Worm (Caenorhabditis elegans) whole organism, young adult: ENCODE measurements around the gene C02B8.1.

Source experiments
- F57A8.1 ChIP-seq: fragments of 200-800 bp; sonication (Bioruptor generic); optimal IDR thresholded peaks from 2 replicates; lab custom pipeline; 2018; ENCODE audit warnings: mild to moderate bottlenecking, missing genetic modification characterization, moderate library complexity, missing compliant biosample characterization
- atf-7 ChIP-seq: sonication (generic microtip); optimal IDR thresholded peaks from 2 replicates; lab custom pipeline; 2017; ENCODE audit warnings: mild to moderate bottlenecking, missing genetic modification characterization, missing compliant biosample characterization
- athp-1 ChIP-seq: sonication (generic microtip); optimal IDR thresholded peaks from 2 replicates; lab custom pipeline; 2017; ENCODE audit warnings: mild to moderate bottlenecking, missing genetic modification characterization, missing compliant biosample characterization
- cebp-1 ChIP-seq, 2 experiments: fragments of 200-800 bp in 1 of 2; sonication (Bioruptor generic) in 1 of 2; sonication (generic microtip) in 1 of 2; IDR thresholded peaks in 1 of 2; optimal IDR thresholded peaks in 1 of 2; 2 replicates each; pipeline versions ENCODE4 v1.3.6 to Lab custom; 2017 to 2022; ENCODE audit warnings: missing compliant biosample characterization in 2 of 2, missing genetic modification characterization in 2 of 2, mild to moderate bottlenecking in 1 of 2, missing genetic modification reagents in 1 of 2, moderate library complexity in 1 of 2
- ceh-79 ChIP-seq: sonication (generic microtip); optimal IDR thresholded peaks from 2 replicates; lab custom pipeline; 2017; ENCODE audit warnings: mild to moderate bottlenecking, missing genetic modification characterization, missing compliant biosample characterization
- egl-18 ChIP-seq: fragments of 200-800 bp; sonication (Bioruptor generic); IDR thresholded peaks from 2 replicates; pipeline ENCODE4 v1.3.6; 2022; ENCODE audit warnings: missing genetic modification reagents, missing genetic modification characterization, missing compliant biosample characterization
- hrde-1 ChIP-seq: sonication (generic microtip); optimal IDR thresholded peaks from 2 replicates; lab custom pipeline; 2016; ENCODE audit warnings: missing genetic modification characterization, mild to moderate bottlenecking, missing compliant biosample characterization, moderate library complexity, missing genotype, missing genetic modification reagents, borderline replicate concordance
- mxl-1 ChIP-seq: sonication (generic microtip); optimal IDR thresholded peaks from 2 replicates; lab custom pipeline; 2016; ENCODE audit warnings: missing genetic modification characterization, missing compliant biosample characterization
- nhr-27 ChIP-seq: fragments of 200-800 bp; sonication (Bioruptor generic); optimal IDR thresholded peaks from 2 replicates; lab custom pipeline; 2018; ENCODE audit warnings: mild to moderate bottlenecking, missing genetic modification characterization, moderate library complexity, missing compliant biosample characterization
- unc-130 ChIP-seq: sonication (generic microtip); optimal IDR thresholded peaks from 2 replicates; lab custom pipeline; 2016; ENCODE audit warnings: missing genetic modification reagents, missing genetic modification characterization, missing compliant biosample characterization
- ztf-18 ChIP-seq: sonication (generic microtip); optimal IDR thresholded peaks from 2 replicates; lab custom pipeline; 2016; ENCODE audit warnings: missing genotype, mild to moderate bottlenecking, missing genetic modification characterization, missing compliant biosample characterization

ce11 chrX:8160016-8160415 lies 12.5 kb downstream of the C02B8.1 start:
- TF ChIP-seq nhr-27 (tag; lab: Kevin White, UChicago) (no peak), unc-130 (no peak), hrde-1 (tag; lab: Kevin White, UChicago) (no peak), cebp-1 (GFP tag; IDR thresholded peaks at IDR 0.05; lab: Robert Waterston, UW) (no peak), cebp-1 (tag; optimal IDR thresholded peaks at IDR 0.05; lab: Kevin White, UChicago) (no peak), ztf-18 (tag; lab: Kevin White, UChicago) (no peak), ceh-79 (tag; lab: Kevin White, UChicago) (no peak), mxl-1 (no peak), F57A8.1 (GFP tag; lab: Kevin White, UChicago) (no peak), atf-7 (no peak), egl-18 (GFP tag; lab: Robert Waterston, UW) (no peak), athp-1 (tag; lab: Kevin White, UChicago) (no peak)
